Fruit fly (Drosophila melanogaster) whole organism, embryonic: ENCODE data around the gene spz3.

ENCODE experiments used
- BtbVII ChIP-seq: fragments of 200-800 bp; sonication (Bioruptor generic); optimal IDR thresholded peaks from 3 replicates; lab custom pipeline; 2017; ENCODE audit warnings: missing biosample characterization, mild to moderate bottlenecking, missing genetic modification characterization
- CG1602 ChIP-seq: fragments of 200-800 bp; sonication (Bioruptor generic); optimal IDR thresholded peaks from 3 replicates; lab custom pipeline; 2016; ENCODE audit warnings: missing biosample characterization, missing genetic modification characterization
- CG1832 ChIP-seq: fragments of 200-800 bp; sonication (Bioruptor generic); optimal IDR thresholded peaks from 2 replicates; lab custom pipeline; 2017; ENCODE audit warnings: missing biosample characterization, mild to moderate bottlenecking, missing genetic modification characterization, inconsistent platforms
- CG6272 ChIP-seq: fragments of 200-800 bp; sonication (Bioruptor generic); IDR thresholded peaks from 2 replicates; pipeline ENCODE4 v1.3.6; 2022; ENCODE audit warnings: missing biosample characterization, missing genetic modification characterization
- CG9727 ChIP-seq: fragments of 200-800 bp; sonication (Bioruptor generic); optimal IDR thresholded peaks from 3 replicates; lab custom pipeline; 2017; ENCODE audit warnings: missing biosample characterization, mild to moderate bottlenecking, missing genetic modification characterization
- bcd ChIP-seq: fragments of 200-800 bp; sonication (Bioruptor generic); optimal IDR thresholded peaks from 2 replicates; lab custom pipeline; 2017; ENCODE audit warnings: missing biosample characterization, mild to moderate bottlenecking, missing genetic modification characterization
- br ChIP-seq: fragments of >200 bp; optimal IDR thresholded peaks from 2 replicates; lab custom pipeline; 2017
- fd96Cb ChIP-seq: fragments of 200-800 bp; sonication (Bioruptor generic); optimal IDR thresholded peaks from 2 replicates; lab custom pipeline; 2018; ENCODE audit warnings: missing biosample characterization, mild to moderate bottlenecking, missing genetic modification characterization, moderate library complexity
- klu ChIP-seq: fragments of 200-800 bp; sonication (Bioruptor generic); IDR thresholded peaks from 2 replicates; pipeline ENCODE4 v1.3.6; 2022; ENCODE audit warnings: missing biosample characterization, missing genetic modification characterization
- nmo ChIP-seq: fragments of 200-800 bp; sonication (Bioruptor generic); optimal IDR thresholded peaks from 2 replicates; lab custom pipeline; 2018; ENCODE audit warnings: missing biosample characterization, mild to moderate bottlenecking, missing genetic modification characterization, moderate library complexity
- tin ChIP-seq: fragments of 200-800 bp; sonication (Bioruptor generic); optimal IDR thresholded peaks from 3 replicates; lab custom pipeline; 2016; ENCODE audit warnings: missing biosample characterization, missing genetic modification characterization
- vvl ChIP-seq: fragments of 200-800 bp; sonication (Bioruptor generic); IDR thresholded peaks from 2 replicates; pipeline ENCODE4 v1.3.6; 2022; ENCODE audit warnings: missing biosample characterization, missing genetic modification characterization
- zfh1 ChIP-seq: fragments of 200-800 bp; sonication (Bioruptor generic); IDR thresholded peaks from 3 replicates; pipeline ENCODE4 v1.3.6; 2022; ENCODE audit warnings: missing biosample characterization, missing genetic modification characterization

The spz3 gene

DNA sequence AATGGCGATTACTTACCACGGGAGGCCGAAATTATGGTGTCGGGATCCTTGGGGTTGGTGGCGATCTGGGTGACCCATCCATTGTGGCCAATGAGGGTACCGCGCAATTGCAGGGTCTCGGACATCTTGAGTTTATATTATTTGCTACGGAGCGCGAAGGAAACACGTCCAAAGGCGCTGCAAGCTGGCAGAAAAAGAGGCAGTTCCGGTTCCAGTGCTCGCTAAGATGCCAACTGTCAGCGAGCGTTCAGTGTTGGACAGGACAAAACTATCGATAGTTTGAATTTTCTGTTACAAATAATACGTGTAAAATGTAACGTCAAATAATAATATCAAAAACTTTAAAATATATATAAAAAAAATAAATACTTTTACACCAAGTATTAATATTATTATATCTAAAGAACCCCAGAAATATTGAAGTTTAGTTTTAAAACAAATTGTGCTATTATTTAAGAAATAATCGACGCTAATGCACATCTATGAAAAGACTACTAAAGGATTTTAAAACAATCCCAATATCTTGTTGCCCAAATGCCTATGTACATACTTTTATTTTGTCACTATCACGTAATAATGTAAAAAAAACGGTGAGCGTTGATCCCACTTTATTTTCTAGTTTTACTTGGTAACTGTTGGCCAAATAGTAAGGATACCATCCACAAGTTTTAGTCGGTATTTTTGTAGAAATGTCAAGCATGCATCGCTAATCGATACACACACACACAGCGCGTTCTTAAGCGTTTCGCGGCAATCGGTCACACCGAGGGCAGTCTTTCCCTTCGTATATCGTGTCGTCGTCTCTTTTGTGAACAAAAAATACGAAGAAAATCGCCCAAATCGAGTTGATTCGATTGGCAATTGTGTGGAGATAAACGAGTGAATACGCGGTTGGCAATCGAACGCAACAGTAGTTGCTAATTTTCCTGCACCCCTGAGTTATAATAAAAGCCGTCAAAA lies 52.0 kb downstream of the spz3 start, which contains the start of the genes Rack1 and mts (continued):
- TF ChIP-seq CG1832 (no peak), br (lab: Kevin White, UChicago) (no peak), klu (GFP tag; lab: Robert Waterston, UW) (peak; percentile 40; the same call in 1 of the 2 replicates), bcd (peak; percentile 90), nmo (GFP tag; lab: Kevin White, UChicago) (peak; percentile 56), vvl (GFP tag; lab: Robert Waterston, UW) (peak; percentile 91), CG9727 (peak; percentile 89), zfh1 (GFP tag; lab: Robert Waterston, UW) (peak; percentile 84), BtbVII (GFP tag; lab: Kevin White, UChicago) (peak; percentile 91), CG1602 (GFP tag; lab: Kevin White, UChicago) (peak; percentile 77), fd96Cb (peak; percentile 34), tin (GFP tag; lab: Kevin White, UChicago) (peak; percentile 73), CG6272 (GFP tag; lab: Robert Waterston, UW) (peak; percentile 35; the same call in 1 of the 2 replicates)
